Worm (Caenorhabditis elegans) whole organism, mixed stage, embryonic: Measurements from ENCODE around the gene Y5F2A.4.

ENCODE experiments used
- M03D4.4 ChIP-seq: sonication (generic microtip); optimal IDR thresholded peaks from 2 replicates; lab custom pipeline; 2017; ENCODE audit warnings: mild to moderate bottlenecking, missing genetic modification characterization, missing compliant biosample characterization
- blmp-1 ChIP-seq: fragments of 150-350 bp; optimal IDR thresholded peaks from 2 replicates; lab custom pipeline; 2014; ENCODE audit warnings: missing biosample characterization, missing genetic modification characterization
- ceh-39 ChIP-seq: fragments of 150-350 bp; optimal IDR thresholded peaks from 2 replicates; lab custom pipeline; 2014; ENCODE audit warnings: missing biosample characterization, missing genetic modification characterization
- ceh-43 ChIP-seq: fragments of 200-800 bp; sonication (Bioruptor generic); optimal IDR thresholded peaks from 2 replicates; lab custom pipeline; 2018; ENCODE audit warnings: mild to moderate bottlenecking, missing genetic modification characterization, moderate library complexity, missing compliant biosample characterization
- ceh-83 ChIP-seq: fragments of 200-800 bp; sonication (Bioruptor generic); optimal IDR thresholded peaks from 2 replicates; lab custom pipeline; 2018; ENCODE audit warnings: mild to moderate bottlenecking, missing genetic modification characterization, missing compliant biosample characterization
- ces-1 ChIP-seq: fragments of 150-350 bp; optimal IDR thresholded peaks from 2 replicates; lab custom pipeline; 2014; ENCODE audit warnings: missing biosample characterization, missing genetic modification reagents, missing genetic modification characterization
- cnd-1 ChIP-seq: fragments of 200-800 bp; sonication (Bioruptor generic); optimal IDR thresholded peaks from 2 replicates; lab custom pipeline; 2018; ENCODE audit warnings: mild to moderate bottlenecking, missing genetic modification characterization, missing compliant biosample characterization
- drap-1 ChIP-seq: fragments of 200-800 bp; sonication (Bioruptor generic); optimal IDR thresholded peaks from 3 replicates; lab custom pipeline; 2018; ENCODE audit warnings: mild to moderate bottlenecking, missing genetic modification characterization, missing compliant biosample characterization
- elt-1 ChIP-seq: sonication (generic microtip); optimal IDR thresholded peaks from 2 replicates; lab custom pipeline; 2017; ENCODE audit warnings: missing genetic modification characterization, mild to moderate bottlenecking, missing compliant biosample characterization, antibody characterized with exemption, moderate library complexity, borderline replicate concordance; ENCODE audit not compliant: insufficient read depth
- flh-1 ChIP-seq: fragments of 200-800 bp; sonication (Bioruptor generic); optimal IDR thresholded peaks from 2 replicates; lab custom pipeline; 2018; ENCODE audit warnings: mild to moderate bottlenecking, missing genetic modification characterization, moderate library complexity, missing compliant biosample characterization
- hlh-1 ChIP-seq: fragments of 150-350 bp; optimal IDR thresholded peaks from 2 replicates; lab custom pipeline; 2014; ENCODE audit warnings: missing biosample characterization, missing genetic modification reagents, missing genetic modification characterization
- lin-13 ChIP-seq: fragments of 150-350 bp; optimal IDR thresholded peaks from 2 replicates; lab custom pipeline; 2014; ENCODE audit warnings: missing biosample characterization, missing genetic modification characterization
- lin-32 ChIP-seq: fragments of 200-800 bp; sonication (Bioruptor generic); optimal IDR thresholded peaks from 2 replicates; lab custom pipeline; 2018; ENCODE audit warnings: mild to moderate bottlenecking, missing genetic modification characterization, missing compliant biosample characterization
- mab-5 ChIP-seq: fragments of 150-350 bp; optimal IDR thresholded peaks from 2 replicates; lab custom pipeline; 2014; ENCODE audit warnings: missing biosample characterization, missing genetic modification characterization
- mep-1 ChIP-seq: fragments of 150-350 bp; optimal IDR thresholded peaks from 2 replicates; lab custom pipeline; 2017; ENCODE audit warnings: missing biosample characterization, missing genetic modification reagents, missing genetic modification characterization, inconsistent platforms
- mls-2 ChIP-seq: sonication (generic microtip); optimal IDR thresholded peaks from 2 replicates; lab custom pipeline; 2016; ENCODE audit warnings: mild to moderate bottlenecking, missing genetic modification characterization, moderate library complexity, missing compliant biosample characterization
- nhr-12 ChIP-seq: fragments of 150-350 bp; optimal IDR thresholded peaks from 2 replicates; lab custom pipeline; 2014; ENCODE audit warnings: missing biosample characterization, missing genetic modification characterization
- nhr-237 ChIP-seq: fragments of 150-350 bp; optimal IDR thresholded peaks from 2 replicates; lab custom pipeline; 2014; ENCODE audit warnings: missing biosample characterization, missing genetic modification characterization
- nhr-28 ChIP-seq: fragments of 150-350 bp; optimal IDR thresholded peaks from 2 replicates; lab custom pipeline; 2014; ENCODE audit warnings: missing biosample characterization, missing genetic modification characterization
- nhr-76 ChIP-seq: sonication (generic microtip); optimal IDR thresholded peaks from 2 replicates; lab custom pipeline; 2017; ENCODE audit warnings: missing biosample characterization, missing genetic modification characterization
- pha-4 ChIP-seq: fragments of 150-350 bp; optimal IDR thresholded peaks from 2 replicates; lab custom pipeline; 2018; ENCODE audit warnings: missing biosample characterization, missing genetic modification reagents, missing genetic modification characterization
- sem-2 ChIP-seq: fragments of 200-800 bp; sonication (Bioruptor generic); optimal IDR thresholded peaks from 2 replicates; lab custom pipeline; 2018; ENCODE audit warnings: mild to moderate bottlenecking, missing genetic modification characterization, missing compliant biosample characterization
- sptf-1 ChIP-seq: sonication (generic microtip); optimal IDR thresholded peaks from 2 replicates; lab custom pipeline; 2017; ENCODE audit warnings: mild to moderate bottlenecking, missing genetic modification characterization, moderate library complexity, missing compliant biosample characterization
- tbx-8 ChIP-seq: fragments of 200-800 bp; sonication (Bioruptor generic); optimal IDR thresholded peaks from 2 replicates; lab custom pipeline; 2018; ENCODE audit warnings: mild to moderate bottlenecking, missing genetic modification characterization, moderate library complexity, missing compliant biosample characterization
- unc-120 ChIP-seq: sonication (generic microtip); optimal IDR thresholded peaks from 2 replicates; lab custom pipeline; 2017; ENCODE audit warnings: missing genetic modification characterization, missing compliant biosample characterization; ENCODE audit not compliant: poor library complexity, severe bottlenecking
- unc-39 ChIP-seq: fragments of 150-350 bp; optimal IDR thresholded peaks from 2 replicates; lab custom pipeline; 2014; ENCODE audit warnings: missing biosample characterization, missing genetic modification characterization
- unc-62 ChIP-seq: fragments of 150-350 bp; optimal IDR thresholded peaks from 2 replicates; lab custom pipeline; 2014; ENCODE audit warnings: missing biosample characterization, missing genetic modification reagents, missing genetic modification characterization
- zip-8 ChIP-seq: fragments of 150-350 bp; optimal IDR thresholded peaks from 2 replicates; lab custom pipeline; 2014; ENCODE audit warnings: missing biosample characterization, missing genetic modification characterization
- ztf-11 ChIP-seq: fragments of 150-350 bp; optimal IDR thresholded peaks from 2 replicates; lab custom pipeline; 2014; ENCODE audit warnings: missing biosample characterization, missing genetic modification characterization

Gene Y5F2A.4

DNA sequence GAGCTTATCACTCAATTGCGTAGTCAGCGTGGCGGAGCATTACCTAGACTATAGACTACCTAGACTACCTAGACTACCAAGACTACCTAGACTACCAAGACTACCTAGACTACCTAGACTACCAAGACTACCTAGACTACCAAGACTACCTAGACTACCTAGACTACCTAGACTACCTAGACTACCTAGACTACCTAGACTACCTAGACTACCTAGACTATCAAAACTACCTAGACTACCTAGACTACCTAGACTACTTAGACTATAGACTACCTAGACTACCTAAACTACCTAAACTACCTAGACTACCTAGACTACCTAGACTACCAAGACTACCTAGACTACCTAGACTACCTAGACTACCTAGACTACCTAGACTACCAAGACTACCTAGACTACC lies 7.5 kb downstream of the Y5F2A.4 start:
- TF ChIP-seq tbx-8 (GFP tag; lab: Kevin White, UChicago) (peak; percentile 16), sptf-1 (peak; percentile 80)

DNA sequence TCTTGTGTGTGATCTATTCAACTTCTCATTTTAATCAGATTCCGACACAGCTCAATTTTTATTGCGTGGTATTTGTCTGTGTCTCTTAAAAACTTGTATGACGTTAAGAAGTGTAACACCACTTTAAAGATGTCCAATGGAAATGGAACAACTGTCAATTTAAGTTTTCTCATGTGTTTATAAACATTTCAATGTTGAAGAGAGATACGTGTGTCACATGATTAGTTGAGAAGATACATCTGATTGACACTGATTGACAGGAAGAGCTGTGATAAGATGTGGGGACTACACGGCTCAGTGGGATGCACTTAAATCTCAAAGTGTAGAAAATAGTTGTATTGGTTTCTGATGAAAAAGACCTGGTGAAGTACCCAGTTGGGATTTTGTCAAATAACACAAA lies 10.1 kb downstream of the Y5F2A.4 start:
- peak; percentile 62 for TF ChIP-seq mab-5 (tag; lab: Kevin White, UChicago)
- peak; percentile 57 for TF ChIP-seq unc-120
- no peak for TF ChIP-seq cnd-1 (tag; lab: Kevin White, UChicago)
- TF ChIP-seq hlh-1 (tag; lab: Kevin White, UChicago), result peak; percentile 68
- TF ChIP-seq unc-62 (GFP tag; lab: Kevin White, UChicago), result peak; percentile 100
- TF ChIP-seq, all 35 proteins: peak for 4

- TF ChIP-seq unc-62 (GFP tag; lab: Kevin White, UChicago), result peak; percentile 52
- no peak for TF ChIP-seq ces-1 (GFP tag; lab: Kevin White, UChicago)
- TF ChIP-seq, all 35 proteins: peak for 1
These were observed 11.4 kb downstream of the Y5F2A.4 start, which contains the start of gene ttr-17 for ce11 chrIV:11067003-11067402. Gene ttr-17, minus strand, starts transcription at chrIV:11067026.

- TF ChIP-seq unc-62 (GFP tag; lab: Kevin White, UChicago), result peak; percentile 80
- peak; percentile 59 for TF ChIP-seq unc-120
- no peak for TF ChIP-seq M03D4.4 (tag; lab: Kevin White, UChicago)
- TF ChIP-seq mep-1, result no peak
- TF ChIP-seq cnd-1 (tag; lab: Kevin White, UChicago), result no peak
- peak; percentile 97 for TF ChIP-seq hlh-1 (tag; lab: Kevin White, UChicago)
These were observed 14.4 kb downstream of the Y5F2A.4 start, which contains the start of gene ttr-16 for ce11 chrIV:11063962-11064361. Gene ttr-16, minus strand, starts transcription at chrIV:11064137.

DNA sequence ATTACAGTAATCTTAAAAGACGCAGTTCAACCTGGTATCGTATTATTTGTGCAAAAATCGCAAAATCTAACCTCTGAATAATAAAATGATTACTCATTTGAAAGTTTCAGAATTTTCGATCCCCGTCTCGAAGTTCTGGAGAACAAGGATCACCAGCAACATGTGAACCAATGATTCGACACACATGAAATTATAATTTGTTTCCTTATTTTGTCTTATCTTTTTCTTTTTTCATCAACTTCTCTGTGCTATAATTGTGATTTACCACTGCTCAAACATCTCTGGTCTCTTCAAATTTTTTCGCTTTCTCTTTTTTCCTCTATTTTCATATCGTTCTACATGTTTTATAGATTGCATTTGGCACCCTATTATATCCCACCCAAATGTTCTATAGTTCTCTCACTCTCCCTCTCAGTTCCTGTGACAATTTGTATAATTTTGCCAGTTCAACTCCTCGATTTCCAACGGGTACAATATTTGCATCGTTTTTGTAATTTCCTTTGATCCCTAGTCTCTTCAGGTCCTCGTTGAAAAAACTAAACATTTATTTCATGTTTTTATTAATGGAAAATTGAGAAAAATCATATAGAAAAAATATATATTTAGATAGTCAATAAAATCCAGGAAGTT lies 15.3 kb downstream of the Y5F2A.4 start:
- no peak for TF ChIP-seq pha-4
- no peak for TF ChIP-seq ceh-83 (GFP tag; lab: Kevin White, UChicago)
- no peak for TF ChIP-seq ces-1 (GFP tag; lab: Kevin White, UChicago)
- no peak for TF ChIP-seq blmp-1
- TF ChIP-seq ceh-43 (GFP tag; lab: Kevin White, UChicago), result no peak
- no peak for TF ChIP-seq nhr-237 (tag; lab: Kevin White, UChicago)
- TF ChIP-seq lin-13, result no peak
- TF ChIP-seq tbx-8 (GFP tag; lab: Kevin White, UChicago), result no peak
- TF ChIP-seq nhr-28 (tag; lab: Kevin White, UChicago), result no peak
- no peak for TF ChIP-seq unc-120
- TF ChIP-seq flh-1 (GFP tag; lab: Kevin White, UChicago), result no peak
- no peak for TF ChIP-seq mls-2 (tag; lab: Kevin White, UChicago)

DNA sequence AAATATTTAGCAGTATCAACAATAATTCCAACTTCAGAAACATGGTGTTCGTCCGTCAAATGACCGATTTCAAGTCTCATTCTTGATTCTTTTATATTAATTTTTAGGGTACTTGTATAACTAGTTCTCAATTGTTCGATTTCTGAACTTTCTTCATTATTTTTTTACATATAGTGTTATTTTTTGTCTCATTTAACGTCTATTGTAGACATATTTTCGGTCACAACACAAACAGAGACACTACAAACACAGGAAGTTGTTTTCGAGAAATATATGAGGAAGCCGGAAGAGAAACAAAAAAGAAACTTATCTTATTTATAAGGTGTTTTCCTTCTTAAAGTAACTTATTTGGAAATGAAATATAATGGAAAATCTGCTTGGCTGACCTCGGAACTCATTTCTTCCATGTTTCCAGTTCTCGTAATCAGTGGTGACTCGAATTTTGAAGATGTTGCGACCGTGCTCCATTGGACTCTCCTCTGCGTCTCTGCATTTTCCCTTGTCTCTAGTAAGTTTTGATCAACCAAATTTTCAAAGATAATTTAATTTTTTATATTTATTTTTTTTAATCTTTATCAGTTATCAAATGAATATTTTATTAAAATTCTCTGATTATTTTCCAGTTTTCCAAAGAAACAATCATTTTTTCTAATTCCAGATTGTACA lies 24.6 kb downstream of the Y5F2A.4 start, which contains the start of the genes F36H1.12 and lin-3:
Gene F36H1.12, minus strand, starts transcription at position 51 of the 666 bp plus-strand sequence.
Gene lin-3, plus strand, starts transcription at position 657 of the 666 bp plus-strand sequence.
- TF ChIP-seq nhr-28 (tag; lab: Kevin White, UChicago) (no peak), ztf-11 (tag; lab: Kevin White, UChicago) (no peak), nhr-12 (tag; lab: Kevin White, UChicago) (no peak), sem-2 (GFP tag; lab: Kevin White, UChicago) (no peak), ceh-43 (GFP tag; lab: Kevin White, UChicago) (no peak), elt-1 (no peak)

ce11 chrIV:11051963-11052362 lies 26.4 kb downstream of the Y5F2A.4 start:
- no peak for TF ChIP-seq nhr-12 (tag; lab: Kevin White, UChicago)
- TF ChIP-seq sem-2 (GFP tag; lab: Kevin White, UChicago), result no peak
- TF ChIP-seq zip-8 (tag; lab: Kevin White, UChicago), result no peak
- no peak for TF ChIP-seq unc-120
- TF ChIP-seq hlh-1 (tag; lab: Kevin White, UChicago), result no peak
- no peak for TF ChIP-seq sptf-1
- TF ChIP-seq nhr-28 (tag; lab: Kevin White, UChicago), result no peak
- no peak for TF ChIP-seq tbx-8 (GFP tag; lab: Kevin White, UChicago)
- TF ChIP-seq lin-32 (GFP tag; lab: Kevin White, UChicago), result no peak
- TF ChIP-seq elt-1, result no peak
- TF ChIP-seq ceh-39 (tag; lab: Kevin White, UChicago), result no peak
- no peak for TF ChIP-seq drap-1
- TF ChIP-seq unc-39 (tag; lab: Kevin White, UChicago), result no peak
- no peak for TF ChIP-seq nhr-76 (tag; lab: Kevin White, UChicago)
- TF ChIP-seq pha-4, result no peak
- no peak for TF ChIP-seq M03D4.4 (tag; lab: Kevin White, UChicago)
- TF ChIP-seq mls-2 (tag; lab: Kevin White, UChicago), result no peak
